Worm (Caenorhabditis elegans): Measurements from ENCODE around the gene R144.11.

The R144.11 gene

ce11 chrIII:4962886-4963285, 45.7 kb downstream of the R144.11 start, which contains the start of gene C27F2.9 (continued):
- TF ChIP-seq aly-2 (tag; optimal IDR thresholded peaks at IDR 0.05) (no peak), pqm-1 (tag; optimal IDR thresholded peaks at IDR 0.05) (peak; percentile 34), nhr-43 (tag; optimal IDR thresholded peaks at IDR 0.05; ENCODE audit: poor library complexity, severe bottlenecking) (peak; percentile 83), elt-3 (tag; optimal IDR thresholded peaks at IDR 0.05) (peak in 1 of 3 experiments; percentile 13), nhr-28 (tag; optimal IDR thresholded peaks at IDR 0.05) (no peak)

- TF ChIP-seq mdl-1 (tag; optimal IDR thresholded peaks at IDR 0.05): no peak
- no peak for TF ChIP-seq jun-1 (tag; optimal IDR thresholded peaks at IDR 0.05)
- TF ChIP-seq ceh-16 (tag; optimal IDR thresholded peaks at IDR 0.05): no peak
- no peak for TF ChIP-seq mml-1 (tag; optimal IDR thresholded peaks at IDR 0.05)
- no peak for TF ChIP-seq pqm-1 (tag; optimal IDR thresholded peaks at IDR 0.05)
- TF ChIP-seq fkh-2 (tag; optimal IDR thresholded peaks at IDR 0.05): no peak
- no peak for TF ChIP-seq elt-2 (tag; optimal IDR thresholded peaks at IDR 0.05)
- no peak for TF ChIP-seq nhr-11 (tag; optimal IDR thresholded peaks at IDR 0.05)
- no peak for TF ChIP-seq ceh-28 (tag; optimal IDR thresholded peaks at IDR 0.05)
- TF ChIP-seq lin-15B (tag; optimal IDR thresholded peaks at IDR 0.05): no peak
- TF ChIP-seq nhr-77 (tag; optimal IDR thresholded peaks at IDR 0.05): no peak
- TF ChIP-seq elt-3 (tag; optimal IDR thresholded peaks at IDR 0.05): no peak
- TF ChIP-seq zag-1 (tag; optimal IDR thresholded peaks at IDR 0.05): no peak
- TF ChIP-seq ZK546.5 (tag; optimal IDR thresholded peaks at IDR 0.05): no peak
Observed at ce11 chrIII:4962393-4962792, 46.2 kb downstream of the R144.11 start, which contains the start of gene vps-22. TSS of gene vps-22 (minus strand) at chrIII:4962493.

- no peak for TF ChIP-seq pqm-1 (tag; optimal IDR thresholded peaks at IDR 0.05)
- TF ChIP-seq mml-1 (tag; optimal IDR thresholded peaks at IDR 0.05): no peak
Observed at ce11 chrIII:4961281-4961680, 47.3 kb downstream of the R144.11 start.

- TF ChIP-seq lin-39 (tag; optimal IDR thresholded peaks at IDR 0.05) (no peak), nhr-67 (tag; optimal IDR thresholded peaks at IDR 0.05) (no peak), R02D3.7 (tag; optimal IDR thresholded peaks at IDR 0.05) (no peak), daf-12 (tag; optimal IDR thresholded peaks at IDR 0.05) (no peak), fkh-10 (GFP tag; optimal IDR thresholded peaks at IDR 0.05) (no peak), nhr-237 (tag; optimal IDR thresholded peaks at IDR 0.05) (no peak), nhr-77 (tag; optimal IDR thresholded peaks at IDR 0.05) (no peak), egl-5 (tag; optimal IDR thresholded peaks at IDR 0.05) (no peak), nhr-43 (tag; optimal IDR thresholded peaks at IDR 0.05; ENCODE audit: poor library complexity, severe bottlenecking) (no peak), ceh-82 (tag; optimal IDR thresholded peaks at IDR 0.05) (no peak)
Observed at ce11 chrIII:4960204-4960603, 48.4 kb downstream of the R144.11 start, which contains the start of gene C27F2.4. TSS of gene C27F2.4 (minus strand) at chrIII:4960304.
